Fruit fly (Drosophila melanogaster) whole organism, embryonic: ENCODE measurements around the gene CG12945.

Experiments
- Ada2b ChIP-seq: fragments of 200-800 bp; sonication (Bioruptor generic); IDR thresholded peaks from 2 replicates; pipeline ENCODE4 v1.3.6; 2022; ENCODE audit warnings: missing biosample characterization, missing genetic modification characterization
- Atf3 ChIP-seq: fragments of 200-800 bp; sonication (Bioruptor generic); optimal IDR thresholded peaks from 3 replicates; lab custom pipeline; 2016; ENCODE audit warnings: missing biosample characterization, missing genetic modification characterization
- Atf6 ChIP-seq: fragments of 200-800 bp; sonication (Bioruptor generic); IDR thresholded peaks from 2 replicates; pipeline ENCODE4 v1.3.6; 2022; ENCODE audit warnings: missing biosample characterization, missing genetic modification characterization
- B-H2 ChIP-seq: fragments of 200-800 bp; sonication (Bioruptor generic); optimal IDR thresholded peaks from 2 replicates; lab custom pipeline; 2018; ENCODE audit warnings: missing biosample characterization, mild to moderate bottlenecking, missing genetic modification characterization
- Bgb ChIP-seq: fragments of 200-800 bp; sonication (Bioruptor generic); IDR thresholded peaks from 2 replicates; pipeline ENCODE4 v1.3.6; 2022; ENCODE audit warnings: missing biosample characterization, missing genetic modification characterization; ENCODE audit not compliant: partially characterized antibody
- C15 ChIP-seq: fragments of 200-800 bp; sonication (Bioruptor generic); IDR thresholded peaks from 3 replicates; pipeline ENCODE4 v1.3.6; 2022; ENCODE audit warnings: missing biosample characterization, missing genetic modification characterization
- CG10979 ChIP-seq: fragments of 200-800 bp; sonication (Bioruptor generic); optimal IDR thresholded peaks from 2 replicates; lab custom pipeline; 2018; ENCODE audit warnings: missing biosample characterization, mild to moderate bottlenecking, missing genetic modification characterization, moderate library complexity
- CG11560 ChIP-seq: fragments of 200-800 bp; sonication (Bioruptor generic); IDR thresholded peaks from 3 replicates; pipeline ENCODE4 v1.3.6; 2022; ENCODE audit warnings: missing biosample characterization, missing genetic modification characterization
- CG12155 ChIP-seq: fragments of 200-800 bp; sonication (Bioruptor generic); optimal IDR thresholded peaks from 3 replicates; lab custom pipeline; 2016; ENCODE audit warnings: missing biosample characterization, missing genetic modification characterization
- CG13624 ChIP-seq: fragments of 200-800 bp; sonication (Bioruptor generic); optimal IDR thresholded peaks from 2 replicates; lab custom pipeline; 2016; ENCODE audit warnings: missing biosample characterization, missing genetic modification characterization
- CG13894 ChIP-seq: fragments of 200-800 bp; sonication (Bioruptor generic); optimal IDR thresholded peaks from 3 replicates; lab custom pipeline; 2018; ENCODE audit warnings: missing biosample characterization, mild to moderate bottlenecking, missing genetic modification characterization, moderate library complexity
- CG17359 ChIP-seq: fragments of 200-800 bp; sonication (Bioruptor generic); optimal IDR thresholded peaks from 3 replicates; lab custom pipeline; 2018; ENCODE audit warnings: missing biosample characterization, mild to moderate bottlenecking, missing genetic modification characterization, moderate library complexity
- CG31365 ChIP-seq: fragments of 200-800 bp; sonication (Bioruptor generic); optimal IDR thresholded peaks from 2 replicates; lab custom pipeline; 2018; ENCODE audit warnings: missing biosample characterization, mild to moderate bottlenecking, missing genetic modification characterization
- CG31388 ChIP-seq: fragments of 200-800 bp; sonication (Bioruptor generic); optimal IDR thresholded peaks from 2 replicates; lab custom pipeline; 2016; ENCODE audit warnings: missing biosample characterization, missing genetic modification characterization
- CG4707 ChIP-seq: fragments of 200-800 bp; sonication (Bioruptor generic); optimal IDR thresholded peaks from 2 replicates; lab custom pipeline; 2018; ENCODE audit warnings: missing biosample characterization, mild to moderate bottlenecking, missing genetic modification characterization, moderate library complexity
- Chrac-16 ChIP-seq: fragments of 200-800 bp; sonication (Bioruptor generic); optimal IDR thresholded peaks from 3 replicates; lab custom pipeline; 2016; ENCODE audit warnings: missing biosample characterization, missing genetic modification characterization
- D19A ChIP-seq: fragments of 200-800 bp; optimal IDR thresholded peaks from 3 replicates; lab custom pipeline; 2019; ENCODE audit warnings: missing biosample characterization, mild to moderate bottlenecking, missing genetic modification characterization, moderate library complexity
- Dfd ChIP-seq, 2 experiments: fragments of >200 bp; optimal IDR thresholded peaks; 2 replicates each; lab custom pipeline; 2017; ENCODE audit warnings: missing biosample characterization in 2 of 2, missing genetic modification characterization in 2 of 2
- HLH3B ChIP-seq: fragments of 200-800 bp; sonication (Bioruptor generic); IDR thresholded peaks from 2 replicates; pipeline ENCODE4 v1.3.6; 2022; ENCODE audit warnings: missing biosample characterization, missing genetic modification characterization
- Hmx ChIP-seq: fragments of 200-800 bp; sonication (Bioruptor generic); optimal IDR thresholded peaks from 2 replicates; lab custom pipeline; 2016; ENCODE audit warnings: missing biosample characterization, missing genetic modification characterization
- Hr51 ChIP-seq, 2 experiments: fragments of 200-800 bp; sonication (Bioruptor generic); optimal IDR thresholded peaks; 2 replicates in 1 of 2; 3 replicates in 1 of 2; lab custom pipeline; 2016 to 2018; ENCODE audit warnings: missing biosample characterization in 2 of 2, missing genetic modification characterization in 2 of 2, mild to moderate bottlenecking in 1 of 2, moderate library complexity in 1 of 2
- Hsf ChIP-seq: fragments of 200-800 bp; sonication (Bioruptor generic); optimal IDR thresholded peaks from 3 replicates; lab custom pipeline; 2016; ENCODE audit warnings: missing biosample characterization, missing genetic modification characterization
- Nf-YC ChIP-seq: fragments of 200-800 bp; optimal IDR thresholded peaks from 3 replicates; lab custom pipeline; 2019; ENCODE audit warnings: missing biosample characterization, mild to moderate bottlenecking, missing genetic modification characterization, moderate library complexity
- Oli ChIP-seq: fragments of 200-800 bp; sonication (Bioruptor generic); optimal IDR thresholded peaks from 2 replicates; lab custom pipeline; 2018; ENCODE audit warnings: missing biosample characterization, mild to moderate bottlenecking, missing genetic modification characterization, moderate library complexity
- Six4 ChIP-seq: fragments of 200-800 bp; sonication (Bioruptor generic); optimal IDR thresholded peaks from 2 replicates; lab custom pipeline; 2016; ENCODE audit warnings: missing biosample characterization, missing genetic modification characterization
- Taf1 ChIP-seq: fragments of 200-800 bp; sonication (Bioruptor generic); IDR thresholded peaks from 2 replicates; pipeline ENCODE4 v1.3.6; 2022; ENCODE audit warnings: missing biosample characterization, missing genetic modification characterization
- Vsx1 ChIP-seq: fragments of 200-800 bp; sonication (Bioruptor generic); optimal IDR thresholded peaks from 2 replicates; lab custom pipeline; 2017; ENCODE audit warnings: missing biosample characterization, mild to moderate bottlenecking, missing genetic modification characterization, missing genetic modification reagents
- ac ChIP-seq: fragments of 200-800 bp; sonication (Bioruptor generic); optimal IDR thresholded peaks from 3 replicates; lab custom pipeline; 2017; ENCODE audit warnings: missing biosample characterization, mild to moderate bottlenecking, missing genetic modification characterization
- amos ChIP-seq: fragments of 200-800 bp; sonication (Bioruptor generic); IDR thresholded peaks from 2 replicates; pipeline ENCODE4 v1.3.6; 2022; ENCODE audit warnings: missing biosample characterization, missing genetic modification characterization; ENCODE audit not compliant: partially characterized antibody
- az2 ChIP-seq: fragments of 200-800 bp; sonication (Bioruptor generic); optimal IDR thresholded peaks from 3 replicates; lab custom pipeline; 2016; ENCODE audit warnings: missing biosample characterization, missing genetic modification characterization
- bab2 ChIP-seq: fragments of 200-800 bp; sonication (Bioruptor generic); optimal IDR thresholded peaks from 2 replicates; lab custom pipeline; 2016; ENCODE audit warnings: missing biosample characterization, missing genetic modification characterization
- crol ChIP-seq: fragments of 200-800 bp; sonication (Bioruptor generic); IDR thresholded peaks from 2 replicates; pipeline ENCODE4 v1.3.6; 2022; ENCODE audit warnings: missing biosample characterization, missing genetic modification characterization
- cwo ChIP-seq: fragments of 200-800 bp; sonication (Bioruptor generic); optimal IDR thresholded peaks from 3 replicates; lab custom pipeline; 2017; ENCODE audit warnings: missing biosample characterization, missing genetic modification characterization, mild to moderate bottlenecking, moderate library complexity, missing genetic modification reagents
- dmrt99B ChIP-seq: fragments of 200-800 bp; sonication (Bioruptor generic); optimal IDR thresholded peaks from 2 replicates; lab custom pipeline; 2018; ENCODE audit warnings: missing biosample characterization, mild to moderate bottlenecking, missing genetic modification characterization, moderate library complexity
- gcm2 ChIP-seq: fragments of 200-800 bp; sonication (Bioruptor generic); optimal IDR thresholded peaks from 2 replicates; lab custom pipeline; 2016; ENCODE audit warnings: missing biosample characterization, missing genetic modification characterization
- hbn ChIP-seq: fragments of 200-800 bp; sonication (Bioruptor generic); IDR thresholded peaks from 2 replicates; pipeline ENCODE4 v1.3.6; 2022; ENCODE audit warnings: missing biosample characterization, missing genetic modification characterization; ENCODE audit not compliant: partially characterized antibody
- her ChIP-seq: fragments of 200-800 bp; sonication (Bioruptor generic); optimal IDR thresholded peaks from 2 replicates; lab custom pipeline; 2016; ENCODE audit warnings: missing biosample characterization, missing genetic modification characterization
- lmd ChIP-seq: fragments of 200-800 bp; sonication (Bioruptor generic); IDR thresholded peaks from 2 replicates; pipeline ENCODE4 v1.3.6; 2022; ENCODE audit warnings: missing biosample characterization, missing genetic modification characterization
- lola ChIP-seq, 3 experiments: fragments of >200 bp in 2 of 3; fragments of 200-800 bp in 1 of 3; sonication (Bioruptor generic) in 1 of 3; optimal IDR thresholded peaks; 2 replicates each; lab custom pipeline; 2017 to 2019; ENCODE audit warnings: missing biosample characterization in 3 of 3, missing genetic modification characterization in 3 of 3, mild to moderate bottlenecking in 1 of 3, moderate library complexity in 1 of 3
- nom ChIP-seq: fragments of 200-800 bp; sonication (Bioruptor generic); optimal IDR thresholded peaks from 2 replicates; lab custom pipeline; 2017; ENCODE audit warnings: missing biosample characterization, missing genetic modification characterization, mild to moderate bottlenecking, moderate library complexity, missing genetic modification reagents
- pzg ChIP-seq: fragments of 200-800 bp; sonication (Bioruptor generic); optimal IDR thresholded peaks from 3 replicates; lab custom pipeline; 2018; ENCODE audit warnings: missing biosample characterization, mild to moderate bottlenecking, missing genetic modification characterization, moderate library complexity
- ranshi ChIP-seq: fragments of 200-800 bp; sonication (Bioruptor generic); IDR thresholded peaks from 2 replicates; pipeline ENCODE4 v1.3.6; 2022; ENCODE audit warnings: missing biosample characterization, missing genetic modification characterization
- ro ChIP-seq: fragments of 200-800 bp; sonication (Bioruptor generic); IDR thresholded peaks from 2 replicates; pipeline ENCODE4 v1.3.6; 2022; ENCODE audit warnings: missing biosample characterization, missing genetic modification characterization
- run ChIP-seq: fragments of 200-800 bp; sonication (Bioruptor generic); optimal IDR thresholded peaks from 3 replicates; lab custom pipeline; 2018; ENCODE audit warnings: missing biosample characterization, mild to moderate bottlenecking, missing genetic modification characterization
- sc ChIP-seq, 3 experiments: fragments of >200 bp in 2 of 3; fragments of 200-800 bp in 1 of 3; sonication (Bioruptor generic) in 1 of 3; optimal IDR thresholded peaks; 2 replicates in 2 of 3; 3 replicates in 1 of 3; lab custom pipeline; 2017; ENCODE audit warnings: mild to moderate bottlenecking in 1 of 3, missing biosample characterization in 1 of 3, missing genetic modification characterization in 1 of 3, missing genetic modification reagents in 1 of 3
- sd ChIP-seq: fragments of 200-800 bp; sonication (Bioruptor generic); optimal IDR thresholded peaks from 3 replicates; lab custom pipeline; 2018; ENCODE audit warnings: missing biosample characterization, mild to moderate bottlenecking, missing genetic modification characterization, moderate library complexity
- seq ChIP-seq: fragments of 200-800 bp; sonication (Bioruptor generic); IDR thresholded peaks from 2 replicates; pipeline ENCODE4 v1.3.6; 2022; ENCODE audit warnings: missing biosample characterization, missing genetic modification characterization
- zf30C ChIP-seq: fragments of 200-800 bp; sonication (Bioruptor generic); optimal IDR thresholded peaks from 3 replicates; lab custom pipeline; 2018; ENCODE audit warnings: missing biosample characterization, mild to moderate bottlenecking, missing genetic modification characterization

CG12945 gene

DNA sequence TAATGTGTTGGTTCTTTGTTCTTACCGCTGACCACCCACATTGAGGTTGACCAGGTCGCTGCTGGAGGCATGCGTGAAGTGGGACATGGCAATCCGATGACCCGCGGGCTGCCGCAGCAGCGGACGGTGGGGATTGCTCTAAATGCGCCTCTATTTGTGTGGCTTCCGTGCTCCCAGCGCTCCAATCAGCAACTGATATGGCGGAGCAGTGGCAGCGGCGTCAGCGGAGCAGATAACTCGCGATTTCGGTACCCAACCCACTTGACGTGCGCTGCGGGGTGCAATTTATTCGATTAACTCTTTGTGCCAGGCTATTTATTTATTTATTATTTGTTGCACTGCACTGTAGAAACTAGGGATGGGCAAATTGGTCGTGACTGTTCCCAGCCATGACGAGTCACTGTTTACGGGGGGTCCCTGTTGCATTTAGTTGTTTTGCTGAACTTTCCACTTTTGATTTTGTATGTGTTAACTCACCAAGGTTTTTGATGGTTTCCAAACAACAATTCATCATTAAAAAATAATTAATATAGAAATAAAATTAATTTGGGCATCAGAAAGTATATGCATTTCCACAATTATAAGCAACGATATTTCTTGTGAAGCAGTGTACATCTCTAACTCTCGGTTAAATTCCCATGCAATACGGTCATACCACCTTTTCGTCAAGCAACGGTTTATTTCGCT lies 9.8 kb upstream of the CG12945 start, which contains the start of the genes CG9467 and CG8526 (continued):
- TF ChIP-seq amos (GFP tag; lab: Robert Waterston, UW) = peak; percentile 75
- TF ChIP-seq CG12155 (GFP tag; lab: Kevin White, UChicago) = peak; percentile 59
- TF ChIP-seq B-H2 (GFP tag; lab: Kevin White, UChicago) = no peak
- TF ChIP-seq sc (optimal IDR thresholded peaks at IDR 0.05; lab: Kevin White, UChicago) = no peak
- TF ChIP-seq sc (GFP tag; optimal IDR thresholded peaks at IDR 0.05; lab: Kevin White, UChicago) = no peak
- TF ChIP-seq Hsf (GFP tag; lab: Kevin White, UChicago) = peak; percentile 60
- 0 out of 2 replicates have a peak, but pooled peaks have one; percentile 8 for TF ChIP-seq Ada2b (GFP tag; lab: Robert Waterston, UW)
- no peak for TF ChIP-seq ro
- no peak for TF ChIP-seq her (GFP tag; lab: Kevin White, UChicago)
- no peak for TF ChIP-seq D19A
- no peak for TF ChIP-seq CG4707 (GFP tag; lab: Kevin White, UChicago)
- TF ChIP-seq ac = no peak
- no peak for TF ChIP-seq Atf3 (GFP tag; lab: Kevin White, UChicago)
- no peak for TF ChIP-seq CG13894 (tag; lab: Kevin White, UChicago)
- TF ChIP-seq seq = no peak
- 0 out of 3 replicates have a peak, but pooled peaks have one; percentile 17 for TF ChIP-seq C15 (GFP tag; lab: Robert Waterston, UW)
- TF ChIP-seq hbn (GFP tag; lab: Robert Waterston, UW) = peak; percentile 75
- TF ChIP-seq gcm2 (GFP tag; lab: Kevin White, UChicago) = no peak
- TF ChIP-seq cwo (GFP tag; lab: Kevin White, UChicago) = no peak
- no peak for TF ChIP-seq dmrt99B (tag; lab: Kevin White, UChicago)
- peak; percentile 74 for TF ChIP-seq Chrac-16 (GFP tag; lab: Kevin White, UChicago)
- TF ChIP-seq Hmx (GFP tag; lab: Kevin White, UChicago) = no peak
- peak; percentile 58 for TF ChIP-seq CG13624 (GFP tag; lab: Kevin White, UChicago)
- TF ChIP-seq Dfd (GFP tag; optimal IDR thresholded peaks at IDR 0.05; lab: Kevin White, UChicago) = no peak
- TF ChIP-seq bab2 = peak; percentile 49
- peak in 1 of 3 experiments; percentile 74 for TF ChIP-seq lola (GFP tag; optimal IDR thresholded peaks at IDR 0.05; lab: Kevin White, UChicago)
- TF ChIP-seq CG11560 (tag; lab: Robert Waterston, UW) = 0 out of 3 replicates have a peak, but pooled peaks have one; percentile 43
- no peak for TF ChIP-seq nom (GFP tag; lab: Kevin White, UChicago)
- TF ChIP-seq az2 (GFP tag; lab: Kevin White, UChicago) = peak; percentile 23
- TF ChIP-seq Atf6 (GFP tag; lab: Robert Waterston, UW) = peak; percentile 51; the same call in 1 of the 2 replicates
- peak; percentile 24; the same call in 1 of the 2 replicates for TF ChIP-seq crol
- TF ChIP-seq Oli = peak; percentile 37
- TF ChIP-seq pzg (GFP tag; lab: Kevin White, UChicago) = peak; percentile 58
- TF ChIP-seq sd (tag; lab: Kevin White, UChicago) = no peak
- TF ChIP-seq HLH3B (GFP tag; lab: Robert Waterston, UW) = peak; percentile 41; the same call in 1 of the 2 replicates
- no peak for TF ChIP-seq CG31365 (tag; lab: Kevin White, UChicago)
- peak; percentile 35 for TF ChIP-seq Six4 (GFP tag; lab: Kevin White, UChicago)
- TF ChIP-seq run (tag; lab: Kevin White, UChicago) = no peak
- TF ChIP-seq Hr51 (GFP tag; optimal IDR thresholded peaks at IDR 0.05; lab: Kevin White, UChicago) = no peak
- TF ChIP-seq lmd (GFP tag; lab: Robert Waterston, UW) = peak; percentile 65
- TF ChIP-seq Bgb (GFP tag; lab: Robert Waterston, UW) = peak; percentile 51; the same call in 1 of the 2 replicates
- peak; percentile 31; the same call in 1 of the 2 replicates for TF ChIP-seq ranshi (GFP tag; lab: Robert Waterston, UW)
- TF ChIP-seq CG10979 (tag; lab: Kevin White, UChicago) = peak; percentile 38
- peak; percentile 21; the same call in 1 of the 2 replicates for TF ChIP-seq Taf1 (GFP tag; lab: Robert Waterston, UW)
- peak; percentile 75 for TF ChIP-seq Nf-YC (tag; lab: Kevin White, UChicago)
- TF ChIP-seq CG17359 = peak; percentile 51
- no peak for TF ChIP-seq zf30C
- no peak for TF ChIP-seq Vsx1
- peak; percentile 65 for TF ChIP-seq CG31388 (GFP tag; lab: Kevin White, UChicago)
